Worm (Caenorhabditis elegans) whole organism, young adult: Measurements from ENCODE around the gene ZK1067.3.
A peak's percentile ranks its signal among the peaks of the same experiment; 100 is the strongest.

Experiments used
- B0336.3 ChIP-seq: fragments of 200-800 bp; sonication (Bioruptor generic); IDR thresholded peaks from 2 replicates; pipeline ENCODE4 v1.3.6; 2022; ENCODE audit warnings: missing genetic modification characterization, missing compliant biosample characterization
- F23B12.7 ChIP-seq: sonication (generic microtip); optimal IDR thresholded peaks from 2 replicates; lab custom pipeline; 2017; ENCODE audit warnings: missing genetic modification characterization, mild to moderate bottlenecking, missing compliant biosample characterization, antibody characterized with exemption, moderate library complexity; ENCODE audit not compliant: insufficient read depth
- F52B5.7 ChIP-seq: sonication (generic microtip); optimal IDR thresholded peaks from 2 replicates; lab custom pipeline; 2016; ENCODE audit warnings: mild to moderate bottlenecking, missing genetic modification characterization, missing compliant biosample characterization
- F55B11.4 ChIP-seq: sonication (generic microtip); optimal IDR thresholded peaks from 2 replicates; lab custom pipeline; 2016; ENCODE audit warnings: missing compliant biosample characterization, missing genetic modification characterization, borderline replicate concordance; ENCODE audit not compliant: insufficient read depth
- F57A8.1 ChIP-seq: fragments of 200-800 bp; sonication (Bioruptor generic); optimal IDR thresholded peaks from 2 replicates; lab custom pipeline; 2018; ENCODE audit warnings: mild to moderate bottlenecking, missing genetic modification characterization, moderate library complexity, missing compliant biosample characterization
- T07F8.4 ChIP-seq: sonication (generic microtip); optimal IDR thresholded peaks from 2 replicates; lab custom pipeline; 2016; ENCODE audit warnings: mild to moderate bottlenecking, missing genetic modification characterization, moderate library complexity, missing compliant biosample characterization
- Y67H2A.10 ChIP-seq: fragments of 200-800 bp; sonication (Bioruptor generic); conservative IDR thresholded peaks from 2 replicates; pipeline ENCODE4 v1.3.6; 2022; ENCODE audit warnings: missing genetic modification reagents, missing genetic modification characterization, missing compliant biosample characterization
- Y95B8A.8 ChIP-seq: fragments of 200-800 bp; sonication (Bioruptor generic); IDR thresholded peaks from 2 replicates; pipeline ENCODE4 v1.3.6; 2022; ENCODE audit warnings: missing genetic modification reagents, missing genetic modification characterization, missing compliant biosample characterization
- akir-1 ChIP-seq: fragments of 200-800 bp; sonication (Bioruptor generic); optimal IDR thresholded peaks from 2 replicates; lab custom pipeline; 2018; ENCODE audit warnings: mild to moderate bottlenecking, missing genetic modification characterization, moderate library complexity, missing compliant biosample characterization
- ama-1 ChIP-seq, 3 experiments: fragments of 150-350 bp in 1 of 3; sonication (generic microtip) in 2 of 3; optimal IDR thresholded peaks; 2 replicates each; lab custom pipeline; 2014 to 2018; ENCODE audit warnings: missing biosample characterization in 2 of 3, missing genetic modification characterization in 2 of 3, missing genetic modification reagents in 2 of 3
- aptf-2 ChIP-seq: fragments of 200-800 bp; sonication (Bioruptor generic); conservative IDR thresholded peaks from 2 replicates; pipeline ENCODE4 v1.3.6; 2022; ENCODE audit warnings: missing genetic modification reagents, missing genetic modification characterization, missing compliant biosample characterization
- aptf-3 ChIP-seq: fragments of 200-800 bp; sonication (Bioruptor generic); IDR thresholded peaks from 2 replicates; pipeline ENCODE4 v1.3.6; 2022; ENCODE audit warnings: missing genetic modification characterization, missing compliant biosample characterization
- athp-1 ChIP-seq: sonication (generic microtip); optimal IDR thresholded peaks from 2 replicates; lab custom pipeline; 2017; ENCODE audit warnings: mild to moderate bottlenecking, missing genetic modification characterization, missing compliant biosample characterization
- attf-3 ChIP-seq: fragments of 200-800 bp; sonication (Bioruptor generic); conservative IDR thresholded peaks from 2 replicates; pipeline ENCODE4 v1.3.6; 2022; ENCODE audit warnings: missing genetic modification reagents, missing genetic modification characterization, missing compliant biosample characterization
- attf-5 ChIP-seq: fragments of 200-800 bp; sonication (Bioruptor generic); optimal IDR thresholded peaks from 2 replicates; lab custom pipeline; 2018; ENCODE audit warnings: mild to moderate bottlenecking, missing genetic modification characterization, missing compliant biosample characterization
- dpl-1 ChIP-seq: fragments of 150-350 bp; optimal IDR thresholded peaks from 2 replicates; lab custom pipeline; 2014; ENCODE audit warnings: missing biosample characterization, missing genetic modification reagents, missing genetic modification characterization
- efl-1 ChIP-seq: fragments of 150-350 bp; optimal IDR thresholded peaks from 2 replicates; lab custom pipeline; 2014; ENCODE audit warnings: missing biosample characterization, missing genetic modification reagents, missing genetic modification characterization
- ets-4 ChIP-seq: fragments of 200-800 bp; sonication (Bioruptor generic); optimal IDR thresholded peaks from 2 replicates; lab custom pipeline; 2018; ENCODE audit warnings: mild to moderate bottlenecking, missing genetic modification characterization, missing compliant biosample characterization
- fkh-3 ChIP-seq: sonication (generic microtip); optimal IDR thresholded peaks from 2 replicates; lab custom pipeline; 2016; ENCODE audit warnings: mild to moderate bottlenecking, missing genetic modification characterization, missing compliant biosample characterization
- hlh-26 ChIP-seq: fragments of 200-800 bp; sonication (Bioruptor generic); conservative IDR thresholded peaks from 2 replicates; pipeline ENCODE4 v1.3.6; 2022; ENCODE audit warnings: missing genetic modification reagents, missing genetic modification characterization, missing compliant biosample characterization
- hmg-20 ChIP-seq: fragments of 200-800 bp; sonication (Bioruptor generic); IDR thresholded peaks from 2 replicates; pipeline ENCODE4 v1.3.6; 2022; ENCODE audit warnings: missing genetic modification reagents, missing genetic modification characterization, missing compliant biosample characterization
- hrde-1 ChIP-seq: sonication (generic microtip); optimal IDR thresholded peaks from 2 replicates; lab custom pipeline; 2016; ENCODE audit warnings: missing genetic modification characterization, mild to moderate bottlenecking, missing compliant biosample characterization, moderate library complexity, missing genotype, missing genetic modification reagents, borderline replicate concordance
- let-607 ChIP-seq, 2 experiments: fragments of 200-800 bp in 1 of 2; sonication (Bioruptor generic) in 1 of 2; sonication (generic microtip) in 1 of 2; optimal IDR thresholded peaks; 2 replicates each; lab custom pipeline; 2016 to 2018; ENCODE audit warnings: mild to moderate bottlenecking in 2 of 2, missing compliant biosample characterization in 2 of 2, missing genetic modification characterization in 2 of 2, moderate library complexity in 2 of 2, missing genotype in 1 of 2
- lin-35 ChIP-seq, 3 experiments: fragments of 150-350 bp in 2 of 3; sonication (generic microtip) in 1 of 3; optimal IDR thresholded peaks; 2 replicates each; lab custom pipeline; 2014 to 2018; ENCODE audit warnings: missing biosample characterization in 3 of 3, missing genetic modification characterization in 3 of 3, missing genetic modification reagents in 3 of 3
- madf-3 ChIP-seq: fragments of 200-800 bp; sonication (Bioruptor generic); IDR thresholded peaks from 2 replicates; pipeline ENCODE4 v1.3.6; 2022; ENCODE audit warnings: missing genetic modification reagents, missing genetic modification characterization, missing compliant biosample characterization
- madf-8 ChIP-seq: fragments of 200-800 bp; sonication (Bioruptor generic); conservative IDR thresholded peaks from 2 replicates; pipeline ENCODE4 v1.3.6; 2022; ENCODE audit warnings: missing genetic modification reagents, missing genetic modification characterization, missing compliant biosample characterization
- mes-4 ChIP-seq: sonication (generic microtip); optimal IDR thresholded peaks from 2 replicates; lab custom pipeline; 2016; ENCODE audit warnings: missing genotype, missing genetic modification characterization, missing compliant biosample characterization
- nfyb-1 ChIP-seq: fragments of 200-800 bp; sonication (Bioruptor generic); IDR thresholded peaks from 2 replicates; pipeline ENCODE4 v1.3.6; 2022; ENCODE audit warnings: missing genetic modification reagents, missing genetic modification characterization, missing compliant biosample characterization
- pbrm-1 ChIP-seq: fragments of 200-800 bp; sonication (Bioruptor generic); IDR thresholded peaks from 2 replicates; pipeline ENCODE4 v1.3.6; 2022; ENCODE audit warnings: missing genetic modification reagents, missing genetic modification characterization, missing compliant biosample characterization
- pha-4 ChIP-seq: fragments of 150-350 bp; sonication (generic microtip); optimal IDR thresholded peaks from 2 replicates; lab custom pipeline; 2014; ENCODE audit warnings: missing biosample characterization, missing genetic modification reagents, missing genetic modification characterization
- rcor-1 ChIP-seq: fragments of 200-800 bp; sonication (Bioruptor generic); IDR thresholded peaks from 2 replicates; pipeline ENCODE4 v1.3.6; 2022; ENCODE audit warnings: missing genetic modification reagents, missing genetic modification characterization, missing compliant biosample characterization
- sptf-2 ChIP-seq: fragments of 200-800 bp; sonication (Bioruptor generic); optimal IDR thresholded peaks from 2 replicates; lab custom pipeline; 2018; ENCODE audit warnings: mild to moderate bottlenecking, missing genetic modification characterization, missing compliant biosample characterization
- tbp1 ChIP-seq: fragments of 200-800 bp; sonication (Bioruptor generic); optimal IDR thresholded peaks from 2 replicates; lab custom pipeline; 2018; ENCODE audit warnings: mild to moderate bottlenecking, missing genetic modification characterization, missing compliant biosample characterization
- unc-62 ChIP-seq: fragments of 150-350 bp; optimal IDR thresholded peaks from 2 replicates; lab custom pipeline; 2014; ENCODE audit warnings: missing biosample characterization, missing genetic modification reagents, missing genetic modification characterization
- xnd-1 ChIP-seq: sonication (generic microtip); optimal IDR thresholded peaks from 2 replicates; lab custom pipeline; 2016; ENCODE audit warnings: missing genotype, missing genetic modification reagents, missing genetic modification characterization, missing compliant biosample characterization
- zfh-2 ChIP-seq: fragments of 200-800 bp; sonication (Bioruptor generic); conservative IDR thresholded peaks from 2 replicates; pipeline ENCODE4 v1.3.6; 2022; ENCODE audit warnings: missing genetic modification reagents, missing genetic modification characterization, missing compliant biosample characterization
- ztf-26 ChIP-seq: sonication (generic microtip); optimal IDR thresholded peaks from 2 replicates; lab custom pipeline; 2017; ENCODE audit warnings: missing genetic modification characterization, missing compliant biosample characterization

Gene ZK1067.3

DNA sequence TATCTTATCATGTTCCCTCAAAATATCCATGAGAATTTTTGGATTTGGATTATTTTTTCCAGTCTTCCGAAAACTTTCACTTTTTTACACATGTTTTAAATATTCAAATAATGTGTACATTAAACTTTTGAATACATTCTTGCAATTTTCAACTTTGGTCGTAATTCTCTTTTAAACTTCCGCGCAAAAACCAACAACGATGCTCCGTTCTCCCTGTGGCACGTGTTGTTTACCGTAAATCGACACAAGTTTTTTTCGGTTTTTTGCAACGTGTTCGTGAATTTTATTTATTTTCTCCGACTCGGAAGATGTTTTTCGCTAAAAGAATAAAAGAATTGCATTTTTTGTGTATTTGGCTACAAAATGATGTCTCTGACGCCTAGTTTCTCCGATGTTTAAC, 19.7 kb downstream of the ZK1067.3 start:
- TF ChIP-seq dpl-1 (GFP tag; lab: Kevin White, UChicago) (peak; percentile 25), ets-4 (GFP tag; lab: Kevin White, UChicago) (no peak), efl-1 (peak; percentile 49), rcor-1 (GFP tag; lab: Robert Waterston, UW) (no peak), sptf-2 (no peak), lin-35 (GFP tag; optimal IDR thresholded peaks at IDR 0.05; lab: Kevin White, UChicago) (peak in 1 of 3 experiments; percentile 76), attf-3 (GFP tag; lab: Robert Waterston, UW) (peak; percentile 96), let-607 (tag; optimal IDR thresholded peaks at IDR 0.05; lab: Kevin White, UChicago) (peak; percentile 16 to 86), pha-4 (peak; percentile 28), F23B12.7 (peak; percentile 38)

DNA sequence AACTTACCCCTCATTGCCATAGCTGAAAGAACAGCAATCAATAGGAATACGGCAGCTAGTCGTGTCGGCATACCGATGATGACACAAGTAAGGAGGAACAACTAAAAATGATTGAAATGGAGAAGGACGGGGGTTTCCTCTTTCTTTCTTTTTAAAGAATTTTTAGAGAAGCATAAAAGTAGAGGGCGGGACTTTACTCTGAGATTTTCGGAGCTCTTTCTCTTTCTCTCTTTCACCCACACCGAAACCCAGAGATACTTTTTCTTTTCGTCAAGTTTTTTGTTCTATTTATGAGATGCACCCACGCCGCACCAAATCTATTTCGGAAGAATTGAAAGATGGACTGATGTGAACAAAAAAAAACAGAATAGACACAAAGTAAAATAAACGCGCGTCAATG, 23.6 kb downstream of the ZK1067.3 start, which contains the start of gene T26C5.5:
T26C5.5 (minus strand) TSS at position 101 of the 400 bp plus-strand sequence.
- no peak for TF ChIP-seq tbp1 (GFP tag; lab: Kevin White, UChicago)
- no peak for TF ChIP-seq hmg-20 (GFP tag; lab: Robert Waterston, UW)
- TF ChIP-seq hrde-1 (tag; lab: Kevin White, UChicago) = no peak
- TF ChIP-seq attf-5 = no peak
- no peak for TF ChIP-seq athp-1 (tag; lab: Kevin White, UChicago)
- TF ChIP-seq nfyb-1 = no peak
- no peak for TF ChIP-seq Y67H2A.10 (GFP tag; lab: Robert Waterston, UW)
- TF ChIP-seq unc-62 (GFP tag; lab: Kevin White, UChicago) = no peak
- no peak for TF ChIP-seq hlh-26 (GFP tag; lab: Robert Waterston, UW)
- no peak for TF ChIP-seq F57A8.1 (GFP tag; lab: Kevin White, UChicago)
- no peak for TF ChIP-seq F55B11.4 (tag; lab: Kevin White, UChicago)
- no peak for TF ChIP-seq zfh-2 (GFP tag; lab: Robert Waterston, UW)
- TF ChIP-seq F52B5.7 (tag; lab: Kevin White, UChicago) = no peak
- no peak for TF ChIP-seq fkh-3
- no peak for TF ChIP-seq aptf-2 (GFP tag; lab: Robert Waterston, UW)
- no peak for TF ChIP-seq mes-4 (tag; lab: Kevin White, UChicago)

DNA sequence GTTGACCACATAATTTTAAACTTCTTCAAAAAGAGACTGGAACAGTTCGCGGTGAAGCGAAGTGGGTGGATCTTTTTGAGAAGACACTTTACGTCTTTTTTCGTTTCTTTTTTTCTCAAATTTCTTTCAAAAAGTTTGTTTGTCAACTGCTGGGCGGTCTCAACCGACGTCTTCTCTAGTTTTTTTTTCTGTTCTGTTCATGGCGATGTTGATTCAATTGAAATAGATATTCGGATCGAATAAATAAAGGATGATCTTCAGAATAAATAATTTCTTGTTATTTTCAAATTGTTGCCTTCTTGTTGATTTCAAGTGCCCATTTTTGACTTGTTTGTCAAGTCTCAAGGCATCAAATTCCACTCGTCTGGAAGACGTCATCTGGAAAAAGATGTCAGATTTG, 27.4 kb downstream of the ZK1067.3 start, which contains the start of gene T26C5.4:
T26C5.4 (minus strand) TSS at position 101 of the 400 bp plus-strand sequence.
- TF ChIP-seq aptf-2 (GFP tag; lab: Robert Waterston, UW) (no peak), ama-1 (optimal IDR thresholded peaks at IDR 0.05; lab: Kevin White, UChicago) (no peak), ama-1 (GFP tag; optimal IDR thresholded peaks at IDR 0.05; lab: Kevin White, UChicago) (no peak), unc-62 (GFP tag; lab: Kevin White, UChicago) (no peak)

DNA sequence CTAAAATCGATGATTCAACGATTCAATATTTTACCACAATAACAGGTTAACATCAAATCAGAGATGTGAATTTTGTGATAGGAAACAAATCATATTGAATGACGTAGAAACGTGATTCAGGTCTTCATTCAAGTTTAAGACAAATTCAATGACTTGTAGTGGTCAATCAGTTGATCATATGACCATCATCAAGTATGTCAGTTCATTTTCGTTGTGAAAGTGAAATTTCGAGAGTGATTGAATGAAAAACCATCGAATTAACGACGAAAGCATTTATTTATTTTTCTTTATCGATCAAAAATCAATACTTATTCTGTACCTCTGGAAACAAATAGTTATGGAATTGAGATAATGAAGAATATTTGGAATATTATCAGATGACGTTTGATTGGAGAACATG, 28.5 kb downstream of the ZK1067.3 start:
- TF ChIP-seq B0336.3 (GFP tag; lab: Robert Waterston, UW) = no peak
- no peak for TF ChIP-seq madf-3 (GFP tag; lab: Robert Waterston, UW)
- TF ChIP-seq akir-1 = no peak
- TF ChIP-seq Y95B8A.8 = no peak
- no peak for TF ChIP-seq pbrm-1 (GFP tag; lab: Robert Waterston, UW)
- no peak for TF ChIP-seq mes-4 (tag; lab: Kevin White, UChicago)
- TF ChIP-seq xnd-1 (tag; lab: Kevin White, UChicago) = no peak
- TF ChIP-seq attf-3 (GFP tag; lab: Robert Waterston, UW) = no peak
- no peak for TF ChIP-seq aptf-3 (GFP tag; lab: Robert Waterston, UW)
- TF ChIP-seq ztf-26 (tag; lab: Kevin White, UChicago) = no peak
- TF ChIP-seq T07F8.4 (tag; lab: Kevin White, UChicago) = no peak
- TF ChIP-seq madf-8 (GFP tag; lab: Robert Waterston, UW) = no peak
